Worm (Caenorhabditis elegans) whole organism, young adult: ENCODE results near the gene nlp-23.
A peak's percentile ranks its signal among the peaks of the same experiment; 100 is the strongest.

Experiments
- C06A6.2 ChIP-seq: fragments of 200-800 bp; sonication (Bioruptor generic); conservative IDR thresholded peaks from 2 replicates; pipeline ENCODE4 v1.3.6; 2022; ENCODE audit warnings: missing genetic modification characterization, missing compliant biosample characterization
- C17E4.6 ChIP-seq: fragments of 200-800 bp; sonication (Bioruptor generic); IDR thresholded peaks from 2 replicates; pipeline ENCODE4 v1.3.6; 2022; ENCODE audit warnings: missing genetic modification reagents, missing genetic modification characterization, missing compliant biosample characterization
- F10E7.11 ChIP-seq: sonication (generic microtip); optimal IDR thresholded peaks from 2 replicates; lab custom pipeline; 2017; ENCODE audit warnings: mild to moderate bottlenecking, missing genetic modification characterization, moderate library complexity, missing compliant biosample characterization
- F23B12.7 ChIP-seq: sonication (generic microtip); optimal IDR thresholded peaks from 2 replicates; lab custom pipeline; 2017; ENCODE audit warnings: missing genetic modification characterization, mild to moderate bottlenecking, missing compliant biosample characterization, antibody characterized with exemption, moderate library complexity; ENCODE audit not compliant: insufficient read depth
- F37B4.10 ChIP-seq: fragments of 200-800 bp; sonication (Bioruptor generic); IDR thresholded peaks from 2 replicates; pipeline ENCODE4 v1.3.6; 2022; ENCODE audit warnings: missing genetic modification characterization, missing compliant biosample characterization
- F39B2.1 ChIP-seq: fragments of 200-800 bp; sonication (Bioruptor generic); IDR thresholded peaks from 2 replicates; pipeline ENCODE4 v1.3.6; 2022; ENCODE audit warnings: missing genetic modification reagents, missing genetic modification characterization, missing compliant biosample characterization
- F52B5.7 ChIP-seq: sonication (generic microtip); optimal IDR thresholded peaks from 2 replicates; lab custom pipeline; 2016; ENCODE audit warnings: mild to moderate bottlenecking, missing genetic modification characterization, missing compliant biosample characterization
- Y53F4B.3 ChIP-seq: fragments of 200-800 bp; sonication (Bioruptor generic); IDR thresholded peaks from 2 replicates; pipeline ENCODE4 v1.3.6; 2022; ENCODE audit warnings: missing genetic modification reagents, missing genetic modification characterization, missing compliant biosample characterization
- Y56A3A.18 ChIP-seq: fragments of 200-800 bp; sonication (Bioruptor generic); IDR thresholded peaks from 2 replicates; pipeline ENCODE4 v1.3.6; 2022; ENCODE audit warnings: missing genetic modification reagents, missing genetic modification characterization, missing compliant biosample characterization
- Y67H2A.10 ChIP-seq: fragments of 200-800 bp; sonication (Bioruptor generic); conservative IDR thresholded peaks from 2 replicates; pipeline ENCODE4 v1.3.6; 2022; ENCODE audit warnings: missing genetic modification reagents, missing genetic modification characterization, missing compliant biosample characterization
- Y95B8A.8 ChIP-seq: fragments of 200-800 bp; sonication (Bioruptor generic); IDR thresholded peaks from 2 replicates; pipeline ENCODE4 v1.3.6; 2022; ENCODE audit warnings: missing genetic modification reagents, missing genetic modification characterization, missing compliant biosample characterization
- ZK185.1 ChIP-seq: sonication (generic microtip); optimal IDR thresholded peaks from 2 replicates; lab custom pipeline; 2016; ENCODE audit warnings: mild to moderate bottlenecking, missing genetic modification characterization, missing compliant biosample characterization; ENCODE audit not compliant: poor library complexity, severe bottlenecking
- atf-7 ChIP-seq: sonication (generic microtip); optimal IDR thresholded peaks from 2 replicates; lab custom pipeline; 2017; ENCODE audit warnings: mild to moderate bottlenecking, missing genetic modification characterization, missing compliant biosample characterization
- bed-1 ChIP-seq: fragments of 200-800 bp; sonication (Bioruptor generic); IDR thresholded peaks from 2 replicates; pipeline ENCODE4 v1.3.6; 2022; ENCODE audit warnings: missing genetic modification reagents, missing genetic modification characterization, missing compliant biosample characterization
- cebp-1 ChIP-seq, 2 experiments: fragments of 200-800 bp in 1 of 2; sonication (Bioruptor generic) in 1 of 2; sonication (generic microtip) in 1 of 2; IDR thresholded peaks in 1 of 2; optimal IDR thresholded peaks in 1 of 2; 2 replicates each; pipeline versions ENCODE4 v1.3.6 to Lab custom; 2017 to 2022; ENCODE audit warnings: missing compliant biosample characterization in 2 of 2, missing genetic modification characterization in 2 of 2, mild to moderate bottlenecking in 1 of 2, missing genetic modification reagents in 1 of 2, moderate library complexity in 1 of 2
- ceh-91 ChIP-seq: fragments of 200-800 bp; sonication (Bioruptor generic); IDR thresholded peaks from 2 replicates; pipeline ENCODE4 v1.3.6; 2022; ENCODE audit warnings: missing genetic modification reagents, missing genetic modification characterization, missing compliant biosample characterization
- die-1 ChIP-seq: sonication (generic microtip); optimal IDR thresholded peaks from 2 replicates; lab custom pipeline; 2016; ENCODE audit warnings: missing genotype, mild to moderate bottlenecking, missing genetic modification characterization, missing compliant biosample characterization
- egl-44 ChIP-seq: fragments of 200-800 bp; sonication (Bioruptor generic); IDR thresholded peaks from 2 replicates; pipeline ENCODE4 v1.3.6; 2022; ENCODE audit warnings: missing genetic modification reagents, missing genetic modification characterization, missing compliant biosample characterization
- hmg-1.2 ChIP-seq: fragments of 200-800 bp; sonication (Bioruptor generic); IDR thresholded peaks from 2 replicates; pipeline ENCODE4 v1.3.6; 2022; ENCODE audit warnings: missing genetic modification reagents, missing genetic modification characterization, missing compliant biosample characterization
- hsf-1 ChIP-seq: fragments of 200-800 bp; sonication (Bioruptor generic); IDR thresholded peaks from 2 replicates; pipeline ENCODE4 v1.3.6; 2022; ENCODE audit warnings: missing genetic modification reagents, missing genetic modification characterization, missing compliant biosample characterization
- lin-40 ChIP-seq: sonication (generic microtip); optimal IDR thresholded peaks from 2 replicates; lab custom pipeline; 2016; ENCODE audit warnings: missing genetic modification characterization, mild to moderate bottlenecking, missing compliant biosample characterization, missing genotype, missing genetic modification reagents
- lsl-1 ChIP-seq: fragments of 200-800 bp; sonication (Bioruptor generic); optimal IDR thresholded peaks from 2 replicates; lab custom pipeline; 2018; ENCODE audit warnings: mild to moderate bottlenecking, missing genetic modification characterization, moderate library complexity, missing compliant biosample characterization
- madf-10 ChIP-seq: sonication (generic microtip); optimal IDR thresholded peaks from 2 replicates; lab custom pipeline; 2016; ENCODE audit warnings: mild to moderate bottlenecking, missing genetic modification characterization, missing compliant biosample characterization
- madf-3 ChIP-seq: fragments of 200-800 bp; sonication (Bioruptor generic); IDR thresholded peaks from 2 replicates; pipeline ENCODE4 v1.3.6; 2022; ENCODE audit warnings: missing genetic modification reagents, missing genetic modification characterization, missing compliant biosample characterization
- madf-8 ChIP-seq: fragments of 200-800 bp; sonication (Bioruptor generic); conservative IDR thresholded peaks from 2 replicates; pipeline ENCODE4 v1.3.6; 2022; ENCODE audit warnings: missing genetic modification reagents, missing genetic modification characterization, missing compliant biosample characterization
- mcd-1 ChIP-seq: fragments of 200-800 bp; sonication (Bioruptor generic); IDR thresholded peaks from 2 replicates; pipeline ENCODE4 v1.3.6; 2022; ENCODE audit warnings: missing genetic modification reagents, missing genetic modification characterization, missing compliant biosample characterization
- mel-28 ChIP-seq: sonication (generic microtip); optimal IDR thresholded peaks from 2 replicates; lab custom pipeline; 2016; ENCODE audit warnings: borderline replicate concordance, mild to moderate bottlenecking, missing genetic modification characterization, missing compliant biosample characterization
- mxl-1 ChIP-seq: sonication (generic microtip); optimal IDR thresholded peaks from 2 replicates; lab custom pipeline; 2016; ENCODE audit warnings: missing genetic modification characterization, missing compliant biosample characterization
- nhr-179 ChIP-seq: sonication (generic microtip); optimal IDR thresholded peaks from 2 replicates; lab custom pipeline; 2016; ENCODE audit warnings: mild to moderate bottlenecking, missing genetic modification characterization, missing compliant biosample characterization
- rec-8 ChIP-seq, 2 experiments: sonication (generic microtip); optimal IDR thresholded peaks; 2 replicates each; lab custom pipeline; 2016; ENCODE audit warnings: mild to moderate bottlenecking in 2 of 2, missing genetic modification characterization in 2 of 2, missing genetic modification reagents in 2 of 2, missing genotype in 2 of 2, missing biosample characterization in 1 of 2, missing compliant biosample characterization in 1 of 2, moderate library complexity in 1 of 2
- sdz-38 ChIP-seq: sonication (generic microtip); optimal IDR thresholded peaks from 2 replicates; lab custom pipeline; 2016; ENCODE audit warnings: missing genotype, missing genetic modification characterization, missing compliant biosample characterization
- sea-2 ChIP-seq: fragments of 200-800 bp; sonication (Bioruptor generic); IDR thresholded peaks from 2 replicates; pipeline ENCODE4 v1.3.6; 2022; ENCODE audit warnings: missing genetic modification characterization, missing compliant biosample characterization
- snpc-3.4 ChIP-seq: sonication (generic microtip); optimal IDR thresholded peaks from 2 replicates; lab custom pipeline; 2017; ENCODE audit warnings: missing genetic modification characterization, mild to moderate bottlenecking, missing compliant biosample characterization, antibody characterized with exemption, moderate library complexity, missing genotype, missing genetic modification reagents
- snpc-4 ChIP-seq, 5 experiments: fragments of 150-350 bp in 1 of 5; sonication (generic microtip) in 4 of 5; optimal IDR thresholded peaks; 2 replicates each; lab custom pipeline; 2014 to 2018; ENCODE audit warnings: missing genetic modification characterization in 5 of 5, missing biosample characterization in 3 of 5, antibody characterized with exemption in 2 of 5, mild to moderate bottlenecking in 2 of 5, missing compliant biosample characterization in 2 of 5, missing genotype in 2 of 5, moderate library complexity in 2 of 5, missing genetic modification reagents in 1 of 5
- tbp1 ChIP-seq: fragments of 200-800 bp; sonication (Bioruptor generic); optimal IDR thresholded peaks from 2 replicates; lab custom pipeline; 2018; ENCODE audit warnings: mild to moderate bottlenecking, missing genetic modification characterization, missing compliant biosample characterization
- unc-130 ChIP-seq: sonication (generic microtip); optimal IDR thresholded peaks from 2 replicates; lab custom pipeline; 2016; ENCODE audit warnings: missing genetic modification reagents, missing genetic modification characterization, missing compliant biosample characterization
- zfh-2 ChIP-seq: fragments of 200-800 bp; sonication (Bioruptor generic); conservative IDR thresholded peaks from 2 replicates; pipeline ENCODE4 v1.3.6; 2022; ENCODE audit warnings: missing genetic modification reagents, missing genetic modification characterization, missing compliant biosample characterization
- ztf-28 ChIP-seq: fragments of 200-800 bp; sonication (Bioruptor generic); IDR thresholded peaks from 2 replicates; pipeline ENCODE4 v1.3.6; 2022; ENCODE audit warnings: missing genetic modification reagents, missing genetic modification characterization, missing compliant biosample characterization
- ztf-3 ChIP-seq: fragments of 200-800 bp; sonication (Bioruptor generic); optimal IDR thresholded peaks from 2 replicates; lab custom pipeline; 2018; ENCODE audit warnings: mild to moderate bottlenecking, missing genetic modification characterization, missing compliant biosample characterization

nlp-23 gene

DNA sequence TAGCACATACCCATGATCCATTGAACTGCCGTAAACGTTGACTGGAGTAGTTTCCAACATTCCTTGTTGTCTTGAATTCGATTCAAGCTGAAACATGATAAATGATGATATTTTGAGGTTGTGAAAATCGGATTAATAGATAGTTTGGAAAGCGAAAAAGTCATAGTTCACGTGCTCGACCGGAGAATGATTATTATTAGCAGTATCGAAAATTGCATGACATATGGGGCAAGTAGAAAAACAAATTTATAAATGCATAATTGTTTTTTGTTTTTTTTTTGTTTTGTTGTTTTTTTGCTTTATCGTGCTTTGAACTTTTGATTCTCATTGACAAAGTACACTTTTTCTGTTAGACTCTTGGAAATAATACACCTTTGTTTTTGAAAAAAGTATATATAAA is 23.5 kb downstream of the nlp-23 start, which contains the start of gene aakg-4:
TSS of gene aakg-4 (minus strand) at position 101 of the 400 bp plus-strand sequence.
- TF ChIP-seq F52B5.7, result no peak
- no peak for TF ChIP-seq die-1 (tag; lab: Kevin White, UChicago)
- no peak for TF ChIP-seq ceh-91 (GFP tag; lab: Robert Waterston, UW)
- no peak for TF ChIP-seq rec-8 (tag; optimal IDR thresholded peaks at IDR 0.05; lab: Kevin White, UChicago)
- TF ChIP-seq ztf-3 (GFP tag; lab: Kevin White, UChicago), result no peak
- no peak for TF ChIP-seq tbp1 (GFP tag; lab: Kevin White, UChicago)
- TF ChIP-seq Y56A3A.18 (GFP tag; lab: Robert Waterston, UW), result no peak
- no peak for TF ChIP-seq madf-3 (GFP tag; lab: Robert Waterston, UW)
- TF ChIP-seq snpc-4 (GFP tag; optimal IDR thresholded peaks at IDR 0.05; lab: Kevin White, UChicago), result no peak
- no peak for TF ChIP-seq snpc-4 (tag; optimal IDR thresholded peaks at IDR 0.05; lab: Kevin White, UChicago)
- TF ChIP-seq bed-1, result no peak
- no peak for TF ChIP-seq lsl-1 (GFP tag; lab: Kevin White, UChicago)
- TF ChIP-seq madf-10 (tag; lab: Kevin White, UChicago), result no peak
- no peak for TF ChIP-seq sdz-38 (tag; lab: Kevin White, UChicago)
- no peak for TF ChIP-seq nhr-179 (tag; lab: Kevin White, UChicago)
- no peak for TF ChIP-seq mcd-1
- TF ChIP-seq F23B12.7 (tag; lab: Kevin White, UChicago), result no peak
- TF ChIP-seq, all 124 proteins: peak for 0

ce11 chrX:2317480-2317879 is 25.3 kb downstream of the nlp-23 start:
- TF ChIP-seq unc-130 (no peak), F37B4.10 (no peak), madf-8 (GFP tag; lab: Robert Waterston, UW) (no peak), mxl-1 (tag; lab: Kevin White, UChicago) (no peak), egl-44 (GFP tag; lab: Robert Waterston, UW) (no peak), Y67H2A.10 (no peak), cebp-1 (GFP tag; IDR thresholded peaks at IDR 0.05; lab: Robert Waterston, UW) (no peak), cebp-1 (tag; optimal IDR thresholded peaks at IDR 0.05; lab: Kevin White, UChicago) (peak; percentile 64), sea-2 (GFP tag; lab: Robert Waterston, UW) (no peak)

- peak; percentile 76 for TF ChIP-seq zfh-2 (GFP tag; lab: Robert Waterston, UW)
- TF ChIP-seq atf-7, result no peak
- TF ChIP-seq ztf-28, result 0 out of 2 replicates have a peak, but pooled peaks have one; percentile 20
Observed at ce11 chrX:2316859-2317258, 25.9 kb downstream of the nlp-23 start.

DNA sequence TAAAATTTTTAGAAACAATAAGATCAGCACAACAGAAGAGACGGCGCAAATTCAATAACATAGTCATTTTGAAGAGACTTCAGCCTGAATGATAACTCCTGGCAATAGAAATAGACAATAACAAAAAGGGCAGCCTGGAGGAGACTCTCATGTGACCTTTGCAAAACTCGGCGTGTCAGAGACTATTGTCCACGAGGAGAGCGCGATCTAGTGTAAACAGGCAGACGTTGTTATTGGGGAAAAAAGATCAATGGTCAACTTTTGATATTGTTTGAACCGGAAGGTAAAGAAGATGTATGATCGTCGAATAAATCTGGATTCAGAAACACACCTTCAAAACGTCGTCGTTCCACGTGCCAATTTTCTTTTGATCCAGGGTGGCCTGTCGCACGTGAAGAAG is 26.6 kb downstream of the nlp-23 start:
- TF ChIP-seq F10E7.11 (tag; lab: Kevin White, UChicago) (no peak), hsf-1 (GFP tag; lab: Robert Waterston, UW) (0 out of 2 replicates have a peak, but pooled peaks have one; percentile 31), F39B2.1 (GFP tag; lab: Robert Waterston, UW) (no peak), hmg-1.2 (peak; percentile 35; the same call in 1 of the 2 replicates)

- no peak for TF ChIP-seq Y56A3A.18 (GFP tag; lab: Robert Waterston, UW)
- TF ChIP-seq ZK185.1 (tag; lab: Kevin White, UChicago), result no peak
- no peak for TF ChIP-seq Y95B8A.8 (GFP tag; lab: Robert Waterston, UW)
- TF ChIP-seq C06A6.2, result no peak
- no peak for TF ChIP-seq snpc-3.4 (tag; lab: Kevin White, UChicago)
- TF ChIP-seq Y53F4B.3, result no peak
- TF ChIP-seq C17E4.6 (GFP tag; lab: Robert Waterston, UW), result no peak
- TF ChIP-seq mel-28, result no peak
- TF ChIP-seq lin-40 (tag; lab: Kevin White, UChicago), result no peak
Observed at ce11 chrX:2304496-2304895, 38.3 kb downstream of the nlp-23 start.
